Worm (Caenorhabditis elegans) whole organism, L3 larva: ENCODE data around the gene F42F12.4.

ENCODE experiments used
- egl-27 ChIP-seq: sonication (generic microtip); optimal IDR thresholded peaks from 4 replicates; lab custom pipeline; 2017; ENCODE audit warnings: missing biosample characterization, missing genetic modification reagents, missing genetic modification characterization
- mdl-1 ChIP-seq: fragments of 150-350 bp; optimal IDR thresholded peaks from 2 replicates; lab custom pipeline; 2014; ENCODE audit warnings: missing biosample characterization, missing genetic modification characterization
- nfya-1 ChIP-seq: sonication (generic microtip); optimal IDR thresholded peaks from 2 replicates; lab custom pipeline; 2017; ENCODE audit warnings: missing genetic modification characterization, mild to moderate bottlenecking, missing compliant biosample characterization, antibody characterized with exemption, moderate library complexity; ENCODE audit not compliant: insufficient read depth
- nhr-76 ChIP-seq: fragments of 150-350 bp; sonication (generic microtip); optimal IDR thresholded peaks from 5 replicates; lab custom pipeline; 2014; ENCODE audit warnings: missing biosample characterization, missing genetic modification characterization
- pqm-1 ChIP-seq: fragments of 150-350 bp; optimal IDR thresholded peaks from 2 replicates; lab custom pipeline; 2017; ENCODE audit warnings: missing biosample characterization, missing genetic modification characterization, inconsistent platforms

ce11 chrX:12304231-12304630, 48.5 kb downstream of the F42F12.4 start:
- no peak for TF ChIP-seq nhr-76
- TF ChIP-seq nfya-1 (tag; lab: Kevin White, UChicago), result no peak
- TF ChIP-seq mdl-1, result no peak
- TF ChIP-seq pqm-1, result no peak
- no peak for TF ChIP-seq egl-27 (tag; lab: Kevin White, UChicago)
